Worm (Caenorhabditis elegans) whole organism, L3 larva: ENCODE measurements around the gene C37H5.5.

Experiments
- R02D3.7 ChIP-seq: fragments of 150-350 bp; optimal IDR thresholded peaks from 2 replicates; lab custom pipeline; 2014; ENCODE audit warnings: missing biosample characterization, missing genetic modification characterization
- ZK546.5 ChIP-seq: sonication (generic microtip); optimal IDR thresholded peaks from 2 replicates; lab custom pipeline; 2017; ENCODE audit warnings: missing biosample characterization, missing genetic modification characterization
- aly-2 ChIP-seq: fragments of 150-350 bp; optimal IDR thresholded peaks from 2 replicates; lab custom pipeline; 2014; ENCODE audit warnings: missing biosample characterization, missing genetic modification characterization
- ama-1 ChIP-seq: fragments of 150-350 bp; optimal IDR thresholded peaks from 2 replicates; lab custom pipeline; 2018
- ceh-28 ChIP-seq: fragments of 150-350 bp; optimal IDR thresholded peaks from 2 replicates; lab custom pipeline; 2014; ENCODE audit warnings: missing biosample characterization, missing genetic modification reagents, missing genetic modification characterization
- ceh-82 ChIP-seq: fragments of 150-350 bp; optimal IDR thresholded peaks from 2 replicates; lab custom pipeline; 2014; ENCODE audit warnings: missing biosample characterization, missing genetic modification characterization
- daf-12 ChIP-seq: fragments of 150-350 bp; optimal IDR thresholded peaks from 2 replicates; lab custom pipeline; 2014; ENCODE audit warnings: missing biosample characterization, missing genetic modification reagents, missing genetic modification characterization
- egl-27 ChIP-seq: sonication (generic microtip); optimal IDR thresholded peaks from 4 replicates; lab custom pipeline; 2017; ENCODE audit warnings: missing biosample characterization, missing genetic modification reagents, missing genetic modification characterization
- egl-5 ChIP-seq: fragments of 150-350 bp; optimal IDR thresholded peaks from 2 replicates; lab custom pipeline; 2017; ENCODE audit warnings: missing biosample characterization, missing genetic modification reagents, missing genetic modification characterization, inconsistent platforms
- elt-1 ChIP-seq: fragments of 150-350 bp; optimal IDR thresholded peaks from 2 replicates; lab custom pipeline; 2014; ENCODE audit warnings: missing biosample characterization, missing genetic modification characterization
- elt-2 ChIP-seq: sonication (generic microtip); optimal IDR thresholded peaks from 2 replicates; lab custom pipeline; 2016; ENCODE audit warnings: missing genetic modification reagents, mild to moderate bottlenecking, missing genetic modification characterization, missing compliant biosample characterization
- elt-3 ChIP-seq, 3 experiments: fragments of 150-350 bp in 1 of 3; sonication (generic microtip) in 2 of 3; optimal IDR thresholded peaks; 2 replicates in 2 of 3; 4 replicates in 1 of 3; lab custom pipeline; 2014 to 2017; ENCODE audit warnings: missing biosample characterization in 3 of 3, missing genetic modification characterization in 3 of 3
- eor-1 ChIP-seq, 2 experiments: fragments of 150-350 bp; optimal IDR thresholded peaks; 2 replicates each; lab custom pipeline; 2014 to 2018; ENCODE audit warnings: missing biosample characterization in 2 of 2, missing genetic modification characterization in 2 of 2
- fkh-10 ChIP-seq: sonication (generic microtip); optimal IDR thresholded peaks from 2 replicates; lab custom pipeline; 2017; ENCODE audit warnings: missing biosample characterization, missing genetic modification reagents, missing genetic modification characterization
- fkh-2 ChIP-seq: fragments of 150-350 bp; optimal IDR thresholded peaks from 2 replicates; lab custom pipeline; 2014; ENCODE audit warnings: missing biosample characterization, missing genetic modification reagents, missing genetic modification characterization
- fos-1 ChIP-seq: fragments of 150-350 bp; optimal IDR thresholded peaks from 2 replicates; lab custom pipeline; 2014; ENCODE audit warnings: missing biosample characterization, missing genetic modification characterization
- lin-15B ChIP-seq: fragments of 150-350 bp; optimal IDR thresholded peaks from 2 replicates; lab custom pipeline; 2014; ENCODE audit warnings: missing biosample characterization, missing genetic modification characterization
- lin-39 ChIP-seq: fragments of 150-350 bp; optimal IDR thresholded peaks from 2 replicates; lab custom pipeline; 2018; ENCODE audit warnings: missing biosample characterization, missing genetic modification reagents, missing genetic modification characterization
- lsy-12 ChIP-seq: sonication (generic microtip); optimal IDR thresholded peaks from 2 replicates; lab custom pipeline; 2016; ENCODE audit warnings: mild to moderate bottlenecking, missing genetic modification characterization, missing compliant biosample characterization
- mdl-1 ChIP-seq: fragments of 150-350 bp; optimal IDR thresholded peaks from 2 replicates; lab custom pipeline; 2014; ENCODE audit warnings: missing biosample characterization, missing genetic modification characterization
- mml-1 ChIP-seq: fragments of 150-350 bp; sonication (generic microtip); optimal IDR thresholded peaks from 3 replicates; lab custom pipeline; 2014; ENCODE audit warnings: missing biosample characterization, missing genetic modification characterization
- nfya-1 ChIP-seq: sonication (generic microtip); optimal IDR thresholded peaks from 2 replicates; lab custom pipeline; 2017; ENCODE audit warnings: missing genetic modification characterization, mild to moderate bottlenecking, missing compliant biosample characterization, antibody characterized with exemption, moderate library complexity; ENCODE audit not compliant: insufficient read depth
- nhr-11 ChIP-seq: fragments of 150-350 bp; optimal IDR thresholded peaks from 2 replicates; lab custom pipeline; 2014; ENCODE audit warnings: missing biosample characterization, missing genetic modification characterization
- nhr-12 ChIP-seq: fragments of 150-350 bp; optimal IDR thresholded peaks from 2 replicates; lab custom pipeline; 2014; ENCODE audit warnings: missing biosample characterization, missing genetic modification characterization
- nhr-23 ChIP-seq: fragments of 150-350 bp; optimal IDR thresholded peaks from 2 replicates; lab custom pipeline; 2014; ENCODE audit warnings: missing biosample characterization, missing genetic modification reagents, missing genetic modification characterization
- nhr-237 ChIP-seq: fragments of 150-350 bp; optimal IDR thresholded peaks from 2 replicates; lab custom pipeline; 2014; ENCODE audit warnings: missing biosample characterization, missing genetic modification characterization
- nhr-25 ChIP-seq: sonication (generic microtip); optimal IDR thresholded peaks from 2 replicates; lab custom pipeline; 2017; ENCODE audit warnings: missing biosample characterization, missing genetic modification characterization
- nhr-43 ChIP-seq: sonication (generic microtip); optimal IDR thresholded peaks from 2 replicates; lab custom pipeline; 2016; ENCODE audit warnings: mild to moderate bottlenecking, missing genetic modification characterization, missing compliant biosample characterization; ENCODE audit not compliant: poor library complexity, severe bottlenecking
- nhr-67 ChIP-seq: fragments of 150-350 bp; optimal IDR thresholded peaks from 2 replicates; lab custom pipeline; 2014; ENCODE audit warnings: missing biosample characterization, missing genetic modification characterization
- nhr-76 ChIP-seq: fragments of 150-350 bp; sonication (generic microtip); optimal IDR thresholded peaks from 5 replicates; lab custom pipeline; 2014; ENCODE audit warnings: missing biosample characterization, missing genetic modification characterization
- nhr-77 ChIP-seq: fragments of 150-350 bp; optimal IDR thresholded peaks from 2 replicates; lab custom pipeline; 2014; ENCODE audit warnings: missing biosample characterization, missing genetic modification characterization
- pha-4 ChIP-seq: fragments of 150-350 bp; optimal IDR thresholded peaks from 2 replicates; lab custom pipeline; 2014; ENCODE audit warnings: missing biosample characterization, missing genetic modification reagents, missing genetic modification characterization
- sea-2 ChIP-seq: fragments of 150-350 bp; sonication (generic microtip); optimal IDR thresholded peaks from 4 replicates; lab custom pipeline; 2014; ENCODE audit warnings: missing biosample characterization, missing genetic modification reagents, missing genetic modification characterization
- skn-1 ChIP-seq: fragments of 150-350 bp; optimal IDR thresholded peaks from 2 replicates; lab custom pipeline; 2014; ENCODE audit warnings: missing biosample characterization, missing genetic modification characterization
- snpc-4 ChIP-seq: fragments of 150-350 bp; optimal IDR thresholded peaks from 2 replicates; lab custom pipeline; 2014; ENCODE audit warnings: missing biosample characterization, missing genetic modification characterization
- tbx-2 ChIP-seq: sonication (generic microtip); optimal IDR thresholded peaks from 2 replicates; lab custom pipeline; 2016; ENCODE audit warnings: mild to moderate bottlenecking, missing genetic modification characterization, missing compliant biosample characterization
- unc-39 ChIP-seq: sonication (generic microtip); optimal IDR thresholded peaks from 4 replicates; lab custom pipeline; 2017; ENCODE audit warnings: missing biosample characterization, missing genetic modification characterization
- unc-62 ChIP-seq: fragments of 150-350 bp; sonication (generic microtip); optimal IDR thresholded peaks from 4 replicates; lab custom pipeline; 2014; ENCODE audit warnings: missing biosample characterization, missing genetic modification reagents, missing genetic modification characterization
- zag-1 ChIP-seq: fragments of 150-350 bp; optimal IDR thresholded peaks from 2 replicates; lab custom pipeline; 2014; ENCODE audit warnings: missing biosample characterization, missing genetic modification characterization
- ztf-11 ChIP-seq: fragments of 150-350 bp; optimal IDR thresholded peaks from 2 replicates; lab custom pipeline; 2014; ENCODE audit warnings: missing biosample characterization, missing genetic modification characterization
- ztf-4 ChIP-seq: fragments of 150-350 bp; optimal IDR thresholded peaks from 2 replicates; lab custom pipeline; 2014; ENCODE audit warnings: missing biosample characterization, missing genetic modification characterization

The C37H5.5 gene

ce11 chrV:4813825-4814224 lies 13.3 kb upstream of the C37H5.5 start:
- TF ChIP-seq egl-5 (tag; lab: Kevin White, UChicago) (no peak), nfya-1 (peak; percentile 65)

DNA sequence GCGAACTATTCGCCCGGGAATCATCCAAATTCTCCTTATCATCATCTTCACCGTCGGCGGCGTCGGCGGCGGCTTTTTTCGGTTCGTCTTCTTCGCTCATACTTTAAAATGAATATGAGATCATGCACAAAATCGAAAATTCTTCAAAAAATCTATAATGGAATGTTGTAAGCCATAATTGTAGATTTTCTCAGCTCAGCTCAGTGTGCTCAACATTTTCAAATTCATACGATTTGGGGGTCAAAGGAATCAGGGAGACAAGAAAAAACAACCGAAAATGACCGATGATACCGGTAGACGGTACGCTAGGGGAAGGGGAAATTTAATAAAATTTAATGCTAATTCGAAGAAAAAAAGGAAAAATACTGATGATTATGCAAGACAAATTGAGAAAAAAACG lies 8.6 kb upstream of the C37H5.5 start, which contains the start of gene ccep-97:
ccep-97 (minus strand) TSS at position 101 of the 400 bp plus-strand sequence.
- TF ChIP-seq fos-1 = no peak
- no peak for TF ChIP-seq R02D3.7
- no peak for TF ChIP-seq nhr-67 (tag; lab: Kevin White, UChicago)
- TF ChIP-seq ama-1 (lab: Kevin White, UChicago) = no peak
- TF ChIP-seq nfya-1 = no peak
- no peak for TF ChIP-seq egl-5 (tag; lab: Kevin White, UChicago)
- TF ChIP-seq elt-1 (tag; lab: Kevin White, UChicago) = no peak
- TF ChIP-seq nhr-23 = no peak
- TF ChIP-seq nhr-76 (tag; lab: Kevin White, UChicago) = no peak

- no peak for TF ChIP-seq nhr-237 (tag; lab: Kevin White, UChicago)
- TF ChIP-seq sea-2 = no peak
- TF ChIP-seq elt-3 (tag; optimal IDR thresholded peaks at IDR 0.05; lab: Kevin White, UChicago) = no peak
- no peak for TF ChIP-seq ztf-11 (tag; lab: Kevin White, UChicago)
- no peak for TF ChIP-seq R02D3.7
- TF ChIP-seq aly-2 (tag; lab: Kevin White, UChicago) = no peak
- no peak for TF ChIP-seq nhr-77
- no peak for TF ChIP-seq lin-15B (tag; lab: Kevin White, UChicago)
- TF ChIP-seq skn-1 (tag; lab: Kevin White, UChicago) = no peak
- no peak for TF ChIP-seq lin-39 (tag; lab: Kevin White, UChicago)
- no peak for TF ChIP-seq tbx-2 (tag; lab: Kevin White, UChicago)
- TF ChIP-seq fkh-10 (GFP tag; lab: Kevin White, UChicago) = no peak
- peak; percentile 27 for TF ChIP-seq elt-2 (tag; lab: Kevin White, UChicago)
- peak; percentile 16 for TF ChIP-seq nfya-1
- no peak for TF ChIP-seq mml-1 (tag; lab: Kevin White, UChicago)
- peak; percentile 0 for TF ChIP-seq mdl-1 (tag; lab: Kevin White, UChicago)
- no peak for TF ChIP-seq nhr-67 (tag; lab: Kevin White, UChicago)
- no peak for TF ChIP-seq unc-62 (GFP tag; lab: Kevin White, UChicago)
- TF ChIP-seq ama-1 (lab: Kevin White, UChicago) = peak; percentile 2
- no peak for TF ChIP-seq daf-12 (tag; lab: Kevin White, UChicago)
- no peak for TF ChIP-seq snpc-4 (tag; lab: Kevin White, UChicago)
These were observed 6.6 kb upstream of the C37H5.5 start for ce11 chrV:4820601-4821000.

DNA sequence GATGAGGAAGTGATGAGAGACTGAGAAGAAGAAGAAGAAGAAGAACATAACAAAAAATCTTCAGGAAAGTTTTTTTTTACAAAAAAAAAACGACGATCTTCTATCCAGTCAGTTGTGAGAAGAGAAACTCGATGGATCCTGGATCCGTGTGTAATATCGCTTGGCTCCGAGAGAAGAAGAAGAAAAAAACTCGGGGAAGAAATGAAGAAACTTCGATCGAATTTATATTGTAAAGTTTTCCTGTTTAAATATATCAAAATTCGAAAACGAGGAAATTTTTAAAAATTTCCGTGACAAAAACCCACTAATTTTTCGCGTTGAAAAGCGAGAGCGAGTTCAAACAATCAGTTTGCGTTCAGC lies 3.9 kb upstream of the C37H5.5 start, which contains the start of gene adss-1:
adss-1 (minus strand) TSS at position 101 of the 360 bp plus-strand sequence.
- no peak for TF ChIP-seq zag-1

- TF ChIP-seq ceh-82 (tag; lab: Kevin White, UChicago) = no peak
- TF ChIP-seq nhr-77 = no peak
- TF ChIP-seq pha-4 = peak; percentile 30
- TF ChIP-seq daf-12 (tag; lab: Kevin White, UChicago) = no peak
- TF ChIP-seq ztf-4 (tag; lab: Kevin White, UChicago) = peak; percentile 83
- TF ChIP-seq nhr-237 (tag; lab: Kevin White, UChicago) = no peak
- TF ChIP-seq tbx-2 (tag; lab: Kevin White, UChicago) = peak; percentile 24
- TF ChIP-seq egl-27 (tag; lab: Kevin White, UChicago) = no peak
- TF ChIP-seq lin-15B (tag; lab: Kevin White, UChicago) = no peak
- TF ChIP-seq elt-1 (tag; lab: Kevin White, UChicago) = no peak
- TF ChIP-seq unc-62 (GFP tag; lab: Kevin White, UChicago) = no peak
- no peak for TF ChIP-seq snpc-4 (tag; lab: Kevin White, UChicago)
- TF ChIP-seq lsy-12 (tag; lab: Kevin White, UChicago) = peak; percentile 74
- TF ChIP-seq ZK546.5 (tag; lab: Kevin White, UChicago) = no peak
- TF ChIP-seq aly-2 (tag; lab: Kevin White, UChicago) = peak; percentile 8
- no peak for TF ChIP-seq nhr-11 (tag; lab: Kevin White, UChicago)
- TF ChIP-seq nfya-1 = peak; percentile 5
- TF ChIP-seq egl-5 (tag; lab: Kevin White, UChicago) = no peak
- TF ChIP-seq lin-39 (tag; lab: Kevin White, UChicago) = no peak
- TF ChIP-seq ceh-28 = no peak
- peak; percentile 90 for TF ChIP-seq ama-1 (lab: Kevin White, UChicago)
- TF ChIP-seq nhr-23 = peak; percentile 49
- TF ChIP-seq fkh-2 (tag; lab: Kevin White, UChicago) = no peak
- peak; percentile 29 for TF ChIP-seq nhr-43 (tag; lab: Kevin White, UChicago)
- TF ChIP-seq unc-39 (tag; lab: Kevin White, UChicago) = no peak
- TF ChIP-seq zag-1 = no peak
- TF ChIP-seq nhr-67 (tag; lab: Kevin White, UChicago) = no peak
- no peak for TF ChIP-seq sea-2
- no peak for TF ChIP-seq mdl-1 (tag; lab: Kevin White, UChicago)
- no peak for TF ChIP-seq eor-1 (tag; optimal IDR thresholded peaks at IDR 0.05; lab: Kevin White, UChicago)
- peak; percentile 55 for TF ChIP-seq elt-2 (tag; lab: Kevin White, UChicago)
- TF ChIP-seq elt-3 (tag; optimal IDR thresholded peaks at IDR 0.05; lab: Kevin White, UChicago) = no peak
- TF ChIP-seq nhr-25 (tag; lab: Kevin White, UChicago) = no peak
- TF ChIP-seq nhr-12 (tag; lab: Kevin White, UChicago) = no peak
These were observed 3.3 kb upstream of the C37H5.5 start for ce11 chrV:4823683-4824391.
